Fruit fly (Drosophila melanogaster) whole organism, embryonic: Measurements from ENCODE around the gene COX7B.

Experiments used
- Ada2b ChIP-seq: fragments of 200-800 bp; sonication (Bioruptor generic); IDR thresholded peaks from 2 replicates; pipeline ENCODE4 v1.3.6; 2022; ENCODE audit warnings: missing biosample characterization, missing genetic modification characterization
- Awh ChIP-seq: fragments of 200-800 bp; sonication (Bioruptor generic); IDR thresholded peaks from 2 replicates; pipeline ENCODE4, ENCODE4 v1.3.6; 2022; ENCODE audit warnings: missing biosample characterization, missing genetic modification characterization
- CG10321 ChIP-seq: fragments of 200-800 bp; sonication (Bioruptor generic); IDR thresholded peaks from 2 replicates; pipeline ENCODE4 v1.3.6; 2022; ENCODE audit warnings: missing biosample characterization, missing genetic modification characterization
- CG12071 ChIP-seq: fragments of 200-800 bp; sonication (Bioruptor generic); optimal IDR thresholded peaks from 3 replicates; lab custom pipeline; 2018; ENCODE audit warnings: missing biosample characterization, mild to moderate bottlenecking, missing genetic modification characterization
- CG12744 ChIP-seq: fragments of 200-800 bp; sonication (Bioruptor generic); optimal IDR thresholded peaks from 2 replicates; lab custom pipeline; 2016; ENCODE audit warnings: missing biosample characterization, missing genetic modification characterization
- CG1603 ChIP-seq: fragments of 200-800 bp; sonication (Bioruptor generic); optimal IDR thresholded peaks from 2 replicates; lab custom pipeline; 2019; ENCODE audit warnings: missing biosample characterization, mild to moderate bottlenecking, missing genetic modification characterization, moderate library complexity
- CG17359 ChIP-seq: fragments of 200-800 bp; sonication (Bioruptor generic); optimal IDR thresholded peaks from 3 replicates; lab custom pipeline; 2018; ENCODE audit warnings: missing biosample characterization, mild to moderate bottlenecking, missing genetic modification characterization, moderate library complexity
- CG2678 ChIP-seq: fragments of 200-800 bp; sonication (Bioruptor generic); optimal IDR thresholded peaks from 3 replicates; lab custom pipeline; 2019; ENCODE audit warnings: missing biosample characterization, mild to moderate bottlenecking, missing genetic modification characterization, moderate library complexity
- CG2712 ChIP-seq: fragments of 200-800 bp; optimal IDR thresholded peaks from 3 replicates; lab custom pipeline; 2019; ENCODE audit warnings: missing biosample characterization, mild to moderate bottlenecking, missing genetic modification characterization, moderate library complexity
- CG2889 ChIP-seq: fragments of 200-800 bp; sonication (Bioruptor generic); IDR thresholded peaks from 3 replicates; pipeline ENCODE4 v1.3.6; 2022; ENCODE audit warnings: missing biosample characterization, missing genetic modification characterization
- CG3281 ChIP-seq: fragments of 200-800 bp; sonication (Bioruptor generic); optimal IDR thresholded peaks from 3 replicates; lab custom pipeline; 2017; ENCODE audit warnings: missing biosample characterization, mild to moderate bottlenecking, missing genetic modification characterization
- CG33213 ChIP-seq: fragments of 200-800 bp; sonication (Bioruptor generic); optimal IDR thresholded peaks from 3 replicates; lab custom pipeline; 2016; ENCODE audit warnings: missing biosample characterization, missing genetic modification characterization
- CG43689 ChIP-seq: fragments of 200-800 bp; sonication (Bioruptor generic); IDR thresholded peaks from 2 replicates; pipeline ENCODE4 v1.3.6; 2022; ENCODE audit warnings: missing biosample characterization, missing genetic modification characterization
- CG4424 ChIP-seq: fragments of 200-800 bp; sonication (Bioruptor generic); optimal IDR thresholded peaks from 3 replicates; lab custom pipeline; 2016; ENCODE audit warnings: missing biosample characterization, missing genetic modification characterization
- CG4617 ChIP-seq: fragments of 200-800 bp; sonication (Bioruptor generic); optimal IDR thresholded peaks from 3 replicates; lab custom pipeline; 2016; ENCODE audit warnings: missing biosample characterization, missing genetic modification characterization, borderline replicate concordance
- CG6854 ChIP-seq: fragments of 200-800 bp; sonication (Bioruptor generic); optimal IDR thresholded peaks from 3 replicates; lab custom pipeline; 2017; ENCODE audit warnings: missing biosample characterization, mild to moderate bottlenecking, missing genetic modification characterization
- CG8089 ChIP-seq: fragments of 200-800 bp; sonication (Bioruptor generic); optimal IDR thresholded peaks from 3 replicates; lab custom pipeline; 2016; ENCODE audit warnings: missing biosample characterization, missing genetic modification characterization
- CG9932 ChIP-seq: fragments of 200-800 bp; sonication (Bioruptor generic); IDR thresholded peaks from 2 replicates; pipeline ENCODE4 v1.3.6; 2022; ENCODE audit warnings: missing biosample characterization, missing genetic modification characterization
- Chrac-16 ChIP-seq: fragments of 200-800 bp; sonication (Bioruptor generic); optimal IDR thresholded peaks from 3 replicates; lab custom pipeline; 2016; ENCODE audit warnings: missing biosample characterization, missing genetic modification characterization
- D19B ChIP-seq: fragments of 200-800 bp; sonication (Bioruptor generic); optimal IDR thresholded peaks from 2 replicates; lab custom pipeline; 2017; ENCODE audit warnings: missing biosample characterization, mild to moderate bottlenecking, missing genetic modification characterization
- Dbx ChIP-seq: fragments of 200-800 bp; sonication (Bioruptor generic); IDR thresholded peaks from 3 replicates; pipeline ENCODE4 v1.3.6; 2022; ENCODE audit warnings: missing biosample characterization, missing genetic modification characterization
- Doc2 ChIP-seq: fragments of 200-800 bp; sonication (Bioruptor generic); IDR thresholded peaks from 2 replicates; pipeline ENCODE4 v1.3.6; 2022; ENCODE audit warnings: missing biosample characterization, missing genetic modification characterization
- Doc3 ChIP-seq: fragments of 200-800 bp; sonication (Bioruptor generic); IDR thresholded peaks from 3 replicates; pipeline ENCODE4 v1.3.6; 2022; ENCODE audit warnings: missing biosample characterization, missing genetic modification characterization; ENCODE audit not compliant: partially characterized antibody
- ERR ChIP-seq: fragments of 200-800 bp; sonication (Bioruptor generic); optimal IDR thresholded peaks from 2 replicates; lab custom pipeline; 2016; ENCODE audit warnings: missing biosample characterization, missing genetic modification characterization
- HHEX ChIP-seq: fragments of 200-800 bp; sonication (Bioruptor generic); optimal IDR thresholded peaks from 3 replicates; lab custom pipeline; 2017; ENCODE audit warnings: missing biosample characterization, mild to moderate bottlenecking, missing genetic modification characterization, missing genetic modification reagents
- Hey ChIP-seq: fragments of 200-800 bp; sonication (Bioruptor generic); optimal IDR thresholded peaks from 3 replicates; lab custom pipeline; 2018; ENCODE audit warnings: missing biosample characterization, mild to moderate bottlenecking, missing genetic modification characterization
- HmgD ChIP-seq: fragments of 200-800 bp; sonication (Bioruptor generic); optimal IDR thresholded peaks from 3 replicates; lab custom pipeline; 2016; ENCODE audit warnings: missing biosample characterization, missing genetic modification characterization
- Lpt ChIP-seq: fragments of >200 bp; optimal IDR thresholded peaks from 2 replicates; lab custom pipeline; 2018; ENCODE audit warnings: missing biosample characterization, missing genetic modification characterization
- NC2α ChIP-seq: fragments of 200-800 bp; sonication (Bioruptor generic); optimal IDR thresholded peaks from 2 replicates; lab custom pipeline; 2016; ENCODE audit warnings: missing biosample characterization, missing genetic modification characterization
- Optix ChIP-seq: fragments of 200-800 bp; sonication (Bioruptor generic); IDR thresholded peaks from 3 replicates; pipeline ENCODE4 v1.3.6; 2022; ENCODE audit warnings: missing biosample characterization, missing genetic modification characterization
- Taf1 ChIP-seq: fragments of 200-800 bp; sonication (Bioruptor generic); IDR thresholded peaks from 2 replicates; pipeline ENCODE4 v1.3.6; 2022; ENCODE audit warnings: missing biosample characterization, missing genetic modification characterization
- al ChIP-seq: fragments of 200-800 bp; sonication (Bioruptor generic); IDR thresholded peaks from 2 replicates; pipeline ENCODE4 v1.3.6; 2022; ENCODE audit warnings: missing biosample characterization, missing genetic modification characterization
- aop ChIP-seq: fragments of 200-800 bp; sonication (Bioruptor generic); IDR thresholded peaks from 2 replicates; pipeline ENCODE4 v1.3.6; 2022; ENCODE audit warnings: missing biosample characterization, missing genetic modification characterization
- btn ChIP-seq: fragments of 200-800 bp; sonication (Bioruptor generic); optimal IDR thresholded peaks from 2 replicates; lab custom pipeline; 2016; ENCODE audit warnings: missing biosample characterization, missing genetic modification characterization
- crc ChIP-seq: fragments of 200-800 bp; sonication (Bioruptor generic); optimal IDR thresholded peaks from 2 replicates; lab custom pipeline; 2016; ENCODE audit warnings: missing biosample characterization, missing genetic modification characterization
- croc ChIP-seq: fragments of 200-800 bp; sonication (Bioruptor generic); conservative IDR thresholded peaks from 3 replicates; pipeline ENCODE4 v1.3.6; 2022; ENCODE audit warnings: missing biosample characterization, missing genetic modification characterization
- gce ChIP-seq: fragments of 200-800 bp; sonication (Bioruptor generic); IDR thresholded peaks from 3 replicates; pipeline ENCODE4 v1.3.6; 2022; ENCODE audit warnings: missing biosample characterization, missing genetic modification characterization
- lilli ChIP-seq: fragments of 200-800 bp; sonication (Bioruptor generic); optimal IDR thresholded peaks from 3 replicates; lab custom pipeline; 2016; ENCODE audit warnings: missing biosample characterization, missing genetic modification characterization
- lov ChIP-seq, 2 experiments: fragments of 200-800 bp in 1 of 2; fragments of >200 bp in 1 of 2; sonication (Bioruptor generic) in 1 of 2; IDR thresholded peaks in 1 of 2; optimal IDR thresholded peaks in 1 of 2; 2 replicates in 1 of 2; 3 replicates in 1 of 2; pipeline versions ENCODE4 v1.3.6 to Lab custom; 2017 to 2022; ENCODE audit warnings: missing biosample characterization in 1 of 2, missing genetic modification characterization in 1 of 2
- nerfin-2 ChIP-seq: fragments of 200-800 bp; sonication (Bioruptor generic); IDR thresholded peaks from 2 replicates; pipeline ENCODE4 v1.3.6; 2022; ENCODE audit warnings: missing biosample characterization, missing genetic modification characterization; ENCODE audit not compliant: partially characterized antibody
- pnt ChIP-seq: fragments of 200-800 bp; sonication (Bioruptor generic); optimal IDR thresholded peaks from 3 replicates; lab custom pipeline; 2016; ENCODE audit warnings: missing biosample characterization, missing genetic modification characterization
- prd ChIP-seq, 3 experiments: fragments of >200 bp in 2 of 3; fragments of 200-800 bp in 1 of 3; sonication (Bioruptor generic) in 1 of 3; optimal IDR thresholded peaks in 2 of 3; IDR thresholded peaks in 1 of 3; 2 replicates in 2 of 3; 3 replicates in 1 of 3; pipeline versions ENCODE4 v1.3.6 to Lab custom; 2017 to 2022; ENCODE audit warnings: missing biosample characterization in 1 of 3, missing genetic modification characterization in 1 of 3
- ranshi ChIP-seq: fragments of 200-800 bp; sonication (Bioruptor generic); IDR thresholded peaks from 2 replicates; pipeline ENCODE4 v1.3.6; 2022; ENCODE audit warnings: missing biosample characterization, missing genetic modification characterization
- slp2 ChIP-seq: fragments of 200-800 bp; sonication (Bioruptor generic); optimal IDR thresholded peaks from 2 replicates; lab custom pipeline; 2016; ENCODE audit warnings: missing biosample characterization, missing genetic modification characterization
- sna ChIP-seq: fragments of 200-800 bp; sonication (Bioruptor generic); IDR thresholded peaks from 2 replicates; pipeline ENCODE4 v1.3.6; 2022; ENCODE audit warnings: missing biosample characterization, missing genetic modification characterization; ENCODE audit not compliant: partially characterized antibody
- tap ChIP-seq: fragments of 200-800 bp; optimal IDR thresholded peaks from 3 replicates; lab custom pipeline; 2019; ENCODE audit warnings: missing biosample characterization, mild to moderate bottlenecking, missing genetic modification characterization, moderate library complexity
- tgo ChIP-seq: fragments of 200-800 bp; sonication (Bioruptor generic); IDR thresholded peaks from 3 replicates; pipeline ENCODE4 v1.3.6; 2022; ENCODE audit warnings: missing biosample characterization, missing genetic modification characterization
- tll ChIP-seq, 2 experiments: fragments of 200-800 bp in 1 of 2; fragments of >200 bp in 1 of 2; sonication (Bioruptor generic) in 1 of 2; optimal IDR thresholded peaks; 2 replicates each; lab custom pipeline; 2017 to 2019; ENCODE audit warnings: missing biosample characterization in 2 of 2, missing genetic modification characterization in 2 of 2, mild to moderate bottlenecking in 1 of 2, moderate library complexity in 1 of 2
- trem ChIP-seq: fragments of 200-800 bp; optimal IDR thresholded peaks from 3 replicates; lab custom pipeline; 2019; ENCODE audit warnings: missing biosample characterization, mild to moderate bottlenecking, missing genetic modification characterization, moderate library complexity
- usp ChIP-seq: fragments of >200 bp; optimal IDR thresholded peaks from 2 replicates; lab custom pipeline; 2017; ENCODE audit warnings: missing biosample characterization, missing genetic modification characterization

The COX7B gene

DNA sequence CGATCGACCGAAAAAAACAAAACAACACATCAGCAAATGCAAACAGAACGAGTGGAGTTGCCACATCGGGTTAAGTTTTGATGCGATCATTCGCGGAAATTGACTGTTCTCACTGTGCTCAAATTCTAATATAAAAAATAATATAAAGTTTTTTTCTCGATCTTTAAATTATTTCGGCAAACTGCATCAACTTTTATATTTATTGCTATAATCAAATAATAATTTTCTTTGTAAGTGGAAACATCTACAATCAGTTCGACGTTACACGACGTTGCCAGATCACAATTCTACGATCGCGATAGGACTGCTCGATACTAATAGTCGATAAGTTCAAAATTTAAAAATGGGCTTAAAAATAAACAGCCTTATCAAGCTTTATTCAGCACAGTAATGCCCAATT is 3.5 kb downstream of the COX7B start, which contains the start of gene Gorab (continued):
- no peak for TF ChIP-seq CG12071 (GFP tag; lab: Kevin White, UChicago)
- TF ChIP-seq NC2α: no peak
- peak; percentile 97 for TF ChIP-seq CG9932 (GFP tag; lab: Robert Waterston, UW)
- TF ChIP-seq Lpt (GFP tag; lab: Kevin White, UChicago): no peak
- peak; percentile 96 for TF ChIP-seq al (GFP tag; lab: Robert Waterston, UW)
- peak; percentile 85 for TF ChIP-seq CG2678 (tag; lab: Kevin White, UChicago)
- peak; percentile 87 for TF ChIP-seq CG4424 (GFP tag; lab: Kevin White, UChicago)
- TF ChIP-seq HmgD (GFP tag; lab: Kevin White, UChicago): peak; percentile 44
- peak; percentile 96 for TF ChIP-seq tgo (GFP tag; lab: Robert Waterston, UW)
- peak; percentile 67 for TF ChIP-seq CG3281 (GFP tag; lab: Kevin White, UChicago)
- TF ChIP-seq Ada2b: peak; percentile 96
- peak; percentile 91 for TF ChIP-seq trem (tag; lab: Kevin White, UChicago)
- TF ChIP-seq HHEX (GFP tag; lab: Kevin White, UChicago): peak; percentile 79
- TF ChIP-seq CG33213 (GFP tag; lab: Kevin White, UChicago): peak; percentile 80
- peak; percentile 86 for TF ChIP-seq croc
- peak; percentile 69 for TF ChIP-seq tap (tag; lab: Kevin White, UChicago)
- no peak for TF ChIP-seq crc
- TF ChIP-seq Taf1 (GFP tag; lab: Robert Waterston, UW): peak; percentile 90
- peak; percentile 59 for TF ChIP-seq CG8089 (GFP tag; lab: Kevin White, UChicago)
- TF ChIP-seq sna: no peak
- TF ChIP-seq CG2712: peak; percentile 95
- TF ChIP-seq Awh (GFP tag; lab: Robert Waterston, UW): peak; percentile 91
- peak; percentile 81 for TF ChIP-seq CG12744 (GFP tag; lab: Kevin White, UChicago)
- peak; percentile 75; the same call in 1 of the 2 replicates for TF ChIP-seq Doc2 (GFP tag; lab: Robert Waterston, UW)
- TF ChIP-seq CG17359 (tag; lab: Kevin White, UChicago): peak; percentile 88
- TF ChIP-seq nerfin-2 (GFP tag; lab: Robert Waterston, UW): no peak
- TF ChIP-seq lov (optimal IDR thresholded peaks at IDR 0.05; lab: Kevin White, UChicago): no peak
- peak; percentile 83; the same call in 2 of the 3 replicates for TF ChIP-seq lov (GFP tag; IDR thresholded peaks at IDR 0.05; lab: Robert Waterston, UW)
- peak; percentile 78 for TF ChIP-seq aop (GFP tag; lab: Robert Waterston, UW)
- TF ChIP-seq CG43689 (GFP tag; lab: Robert Waterston, UW): peak; percentile 83
- peak; percentile 46 for TF ChIP-seq pnt (GFP tag; lab: Kevin White, UChicago)
- TF ChIP-seq CG10321 (GFP tag; lab: Robert Waterston, UW): peak; percentile 52; the same call in 1 of the 2 replicates
- TF ChIP-seq CG4617 (GFP tag; lab: Kevin White, UChicago): peak; percentile 84
- no peak for TF ChIP-seq CG6854
- no peak for TF ChIP-seq CG1603 (tag; lab: Kevin White, UChicago)
- TF ChIP-seq usp (GFP tag; lab: Kevin White, UChicago): no peak
- TF ChIP-seq slp2 (GFP tag; lab: Kevin White, UChicago): peak; percentile 72
- TF ChIP-seq gce: peak; percentile 82; the same call in 1 of the 3 replicates
- TF ChIP-seq Chrac-16 (GFP tag; lab: Kevin White, UChicago): peak; percentile 92
- peak; percentile 42; the same call in 1 of the 3 replicates for TF ChIP-seq Doc3
- TF ChIP-seq ERR (GFP tag; lab: Kevin White, UChicago): peak; percentile 32
- peak; percentile 6 for TF ChIP-seq Hey
- TF ChIP-seq lilli: peak; percentile 92
- peak; percentile 8 for TF ChIP-seq btn (GFP tag; lab: Kevin White, UChicago)
- peak; percentile 92 for TF ChIP-seq Optix (GFP tag; lab: Robert Waterston, UW)
- no peak for TF ChIP-seq prd (optimal IDR thresholded peaks at IDR 0.05; lab: Kevin White, UChicago)
- TF ChIP-seq prd (GFP tag; IDR thresholded peaks at IDR 0.05; lab: Robert Waterston, UW): peak; percentile 98
- peak in 1 of 2 experiments; percentile 31 for TF ChIP-seq tll (GFP tag; optimal IDR thresholded peaks at IDR 0.05; lab: Kevin White, UChicago)
- peak; percentile 96 for TF ChIP-seq CG2889
- peak; percentile 92 for TF ChIP-seq ranshi (GFP tag; lab: Robert Waterston, UW)
- peak; percentile 67 for TF ChIP-seq D19B
- TF ChIP-seq Dbx (GFP tag; lab: Robert Waterston, UW): peak; percentile 95
